Worm (Caenorhabditis elegans) whole organism, midembryonic: Measurements from ENCODE around the gene F10E7.6.

ENCODE experiments used
- T22C8.4 ChIP-seq: fragments of 200-800 bp; sonication (Bioruptor generic); IDR thresholded peaks from 2 replicates; pipeline ENCODE4 v1.3.6; 2022; ENCODE audit warnings: missing genetic modification characterization, missing compliant biosample characterization
- flt-1 ChIP-seq: fragments of 200-800 bp; sonication (Bioruptor generic); IDR thresholded peaks from 2 replicates; pipeline ENCODE4 v1.3.6; 2022; ENCODE audit warnings: missing genetic modification characterization, missing compliant biosample characterization
- ztf-23 ChIP-seq: fragments of 200-800 bp; sonication (Bioruptor generic); IDR thresholded peaks from 2 replicates; pipeline ENCODE4 v1.3.6; 2022; ENCODE audit warnings: missing genetic modification reagents, missing genetic modification characterization, missing compliant biosample characterization

ce11 chrII:7073537-7073913, 39.4 kb upstream of the F10E7.6 start, which contains the start of gene kat-1:
- no peak for TF ChIP-seq flt-1 (GFP tag; lab: Robert Waterston, UW)
- TF ChIP-seq ztf-23: no peak
- TF ChIP-seq T22C8.4: no peak
